Worm (Caenorhabditis elegans) whole organism, mixed stage, embryonic: Measurements from ENCODE around the gene K06A4.7.

Source experiments
- elt-1 ChIP-seq: sonication (generic microtip); optimal IDR thresholded peaks from 2 replicates; lab custom pipeline; 2017; ENCODE audit warnings: missing genetic modification characterization, mild to moderate bottlenecking, missing compliant biosample characterization, antibody characterized with exemption, moderate library complexity, borderline replicate concordance; ENCODE audit not compliant: insufficient read depth
- hlh-1 ChIP-seq: fragments of 150-350 bp; optimal IDR thresholded peaks from 2 replicates; lab custom pipeline; 2014; ENCODE audit warnings: missing biosample characterization, missing genetic modification reagents, missing genetic modification characterization
- nhr-28 ChIP-seq: fragments of 150-350 bp; optimal IDR thresholded peaks from 2 replicates; lab custom pipeline; 2014; ENCODE audit warnings: missing biosample characterization, missing genetic modification characterization
- unc-39 ChIP-seq: fragments of 150-350 bp; optimal IDR thresholded peaks from 2 replicates; lab custom pipeline; 2014; ENCODE audit warnings: missing biosample characterization, missing genetic modification characterization
- unc-62 ChIP-seq: fragments of 150-350 bp; optimal IDR thresholded peaks from 2 replicates; lab custom pipeline; 2014; ENCODE audit warnings: missing biosample characterization, missing genetic modification reagents, missing genetic modification characterization
- ztf-11 ChIP-seq: fragments of 150-350 bp; optimal IDR thresholded peaks from 2 replicates; lab custom pipeline; 2014; ENCODE audit warnings: missing biosample characterization, missing genetic modification characterization

- TF ChIP-seq nhr-28 (tag; lab: Kevin White, UChicago) = no peak
- no peak for TF ChIP-seq unc-39 (tag; lab: Kevin White, UChicago)
- TF ChIP-seq ztf-11 = no peak
- TF ChIP-seq unc-62 (GFP tag; lab: Kevin White, UChicago) = no peak
- TF ChIP-seq hlh-1 (tag; lab: Kevin White, UChicago) = no peak
- no peak for TF ChIP-seq elt-1
These were observed 36.7 kb upstream of the K06A4.7 start for ce11 chrV:9527984-9528383.
